Fruit fly (Drosophila melanogaster) whole organism, embryonic: ENCODE measurements around the gene Drsl1.
A peak's percentile ranks its signal among the peaks of the same experiment; 100 is the strongest.

ENCODE experiments used
- Adf1 ChIP-seq: fragments of 200-800 bp; sonication (Bioruptor generic); IDR thresholded peaks from 2 replicates; pipeline ENCODE4 v1.3.6; 2022; ENCODE audit warnings: missing biosample characterization, missing genetic modification characterization
- B-H2 ChIP-seq: fragments of 200-800 bp; sonication (Bioruptor generic); optimal IDR thresholded peaks from 2 replicates; lab custom pipeline; 2018; ENCODE audit warnings: missing biosample characterization, mild to moderate bottlenecking, missing genetic modification characterization
- Bdp1 ChIP-seq: fragments of 200-800 bp; sonication (Bioruptor generic); optimal IDR thresholded peaks from 3 replicates; lab custom pipeline; 2016; ENCODE audit warnings: missing biosample characterization, missing genetic modification characterization
- CG11504 ChIP-seq: fragments of 200-800 bp; sonication (Bioruptor generic); optimal IDR thresholded peaks from 3 replicates; lab custom pipeline; 2019; ENCODE audit warnings: missing biosample characterization, mild to moderate bottlenecking, missing genetic modification characterization, moderate library complexity
- CG11723 ChIP-seq: fragments of 200-800 bp; sonication (Bioruptor generic); optimal IDR thresholded peaks from 2 replicates; lab custom pipeline; 2017; ENCODE audit warnings: missing biosample characterization, mild to moderate bottlenecking, missing genetic modification characterization
- CG12071 ChIP-seq: fragments of 200-800 bp; sonication (Bioruptor generic); optimal IDR thresholded peaks from 3 replicates; lab custom pipeline; 2018; ENCODE audit warnings: missing biosample characterization, mild to moderate bottlenecking, missing genetic modification characterization
- CG12155 ChIP-seq: fragments of 200-800 bp; sonication (Bioruptor generic); optimal IDR thresholded peaks from 3 replicates; lab custom pipeline; 2016; ENCODE audit warnings: missing biosample characterization, missing genetic modification characterization
- CG13296 ChIP-seq: fragments of 200-800 bp; sonication (Bioruptor generic); optimal IDR thresholded peaks from 3 replicates; lab custom pipeline; 2018; ENCODE audit warnings: missing biosample characterization, mild to moderate bottlenecking, missing genetic modification characterization
- CG14710 ChIP-seq: fragments of 200-800 bp; sonication (Bioruptor generic); optimal IDR thresholded peaks from 3 replicates; lab custom pipeline; 2019; ENCODE audit warnings: missing biosample characterization, mild to moderate bottlenecking, missing genetic modification characterization, moderate library complexity
- CG15269 ChIP-seq: fragments of 200-800 bp; sonication (Bioruptor generic); optimal IDR thresholded peaks from 2 replicates; lab custom pipeline; 2018; ENCODE audit warnings: missing biosample characterization, mild to moderate bottlenecking, missing genetic modification characterization, moderate library complexity
- CG17829 ChIP-seq: fragments of 200-800 bp; optimal IDR thresholded peaks from 2 replicates; lab custom pipeline; 2019; ENCODE audit warnings: missing biosample characterization, mild to moderate bottlenecking, missing genetic modification characterization, moderate library complexity
- CG18764 ChIP-seq: fragments of 200-800 bp; sonication (Bioruptor generic); optimal IDR thresholded peaks from 3 replicates; lab custom pipeline; 2016; ENCODE audit warnings: missing biosample characterization, missing genetic modification characterization
- CG2129 ChIP-seq: fragments of 200-800 bp; sonication (Bioruptor generic); IDR thresholded peaks from 2 replicates; pipeline ENCODE4 v1.3.6; 2022; ENCODE audit warnings: missing biosample characterization, missing genetic modification characterization; ENCODE audit not compliant: partially characterized antibody
- CG34376 ChIP-seq: fragments of 200-800 bp; sonication (Bioruptor generic); optimal IDR thresholded peaks from 2 replicates; lab custom pipeline; 2018; ENCODE audit warnings: missing biosample characterization, mild to moderate bottlenecking, missing genetic modification characterization
- CG4730 ChIP-seq: fragments of 200-800 bp; sonication (Bioruptor generic); IDR thresholded peaks from 2 replicates; pipeline ENCODE4 v1.3.6; 2022; ENCODE audit warnings: missing biosample characterization, missing genetic modification characterization
- CG5953 ChIP-seq: fragments of 200-800 bp; sonication (Bioruptor generic); IDR thresholded peaks from 2 replicates; pipeline ENCODE4 v1.3.6; 2022; ENCODE audit warnings: missing biosample characterization, missing genetic modification characterization
- CG6683 ChIP-seq: fragments of 200-800 bp; sonication (Bioruptor generic); optimal IDR thresholded peaks from 2 replicates; lab custom pipeline; 2017; ENCODE audit warnings: missing biosample characterization, mild to moderate bottlenecking, missing genetic modification characterization, missing genetic modification reagents
- CG6765 ChIP-seq: fragments of 200-800 bp; sonication (Bioruptor generic); optimal IDR thresholded peaks from 3 replicates; lab custom pipeline; 2017; ENCODE audit warnings: missing biosample characterization, mild to moderate bottlenecking, missing genetic modification characterization
- CG6791 ChIP-seq: fragments of 200-800 bp; sonication (Bioruptor generic); IDR thresholded peaks from 3 replicates; pipeline ENCODE4 v1.3.6; 2022; ENCODE audit warnings: missing biosample characterization, missing genetic modification characterization; ENCODE audit not compliant: partially characterized antibody
- CG7963 ChIP-seq: fragments of 200-800 bp; sonication (Bioruptor generic); IDR thresholded peaks from 3 replicates; pipeline ENCODE4 v1.3.6; 2022; ENCODE audit warnings: missing biosample characterization, missing genetic modification characterization; ENCODE audit not compliant: partially characterized antibody
- CG9876 ChIP-seq: fragments of 200-800 bp; sonication (Bioruptor generic); optimal IDR thresholded peaks from 2 replicates; lab custom pipeline; 2016; ENCODE audit warnings: missing biosample characterization, missing genetic modification characterization
- D19A ChIP-seq: fragments of 200-800 bp; optimal IDR thresholded peaks from 3 replicates; lab custom pipeline; 2019; ENCODE audit warnings: missing biosample characterization, mild to moderate bottlenecking, missing genetic modification characterization, moderate library complexity
- Dek ChIP-seq: fragments of 200-800 bp; sonication (Bioruptor generic); optimal IDR thresholded peaks from 3 replicates; lab custom pipeline; 2019; ENCODE audit warnings: missing biosample characterization, mild to moderate bottlenecking, missing genetic modification characterization, moderate library complexity
- HmgD ChIP-seq: fragments of 200-800 bp; sonication (Bioruptor generic); optimal IDR thresholded peaks from 3 replicates; lab custom pipeline; 2016; ENCODE audit warnings: missing biosample characterization, missing genetic modification characterization
- Lim3 ChIP-seq: fragments of 200-800 bp; sonication (Bioruptor generic); IDR thresholded peaks from 2 replicates; pipeline ENCODE4 v1.3.6; 2022; ENCODE audit warnings: missing biosample characterization, missing genetic modification characterization
- Lpt ChIP-seq: fragments of >200 bp; optimal IDR thresholded peaks from 2 replicates; lab custom pipeline; 2018; ENCODE audit warnings: missing biosample characterization, missing genetic modification characterization
- Mes4 ChIP-seq: fragments of 200-800 bp; sonication (Bioruptor generic); optimal IDR thresholded peaks from 2 replicates; lab custom pipeline; 2016; ENCODE audit warnings: missing biosample characterization, missing genetic modification characterization
- Myb ChIP-seq: fragments of 200-800 bp; sonication (Bioruptor generic); optimal IDR thresholded peaks from 2 replicates; lab custom pipeline; 2016; ENCODE audit warnings: missing biosample characterization, missing genetic modification characterization
- NfI ChIP-seq: fragments of 200-800 bp; sonication (Bioruptor generic); optimal IDR thresholded peaks from 3 replicates; lab custom pipeline; 2018; ENCODE audit warnings: missing biosample characterization, mild to moderate bottlenecking, missing genetic modification characterization, moderate library complexity
- Sin3A ChIP-seq: fragments of >200 bp; optimal IDR thresholded peaks from 2 replicates; lab custom pipeline; 2018
- Sry-δ ChIP-seq: fragments of 200-800 bp; sonication (Bioruptor generic); optimal IDR thresholded peaks from 2 replicates; lab custom pipeline; 2016; ENCODE audit warnings: missing biosample characterization, missing genetic modification characterization
- Tbp ChIP-seq: fragments of >200 bp; optimal IDR thresholded peaks from 2 replicates; lab custom pipeline; 2018; ENCODE audit warnings: missing biosample characterization, missing genetic modification characterization
- Usf ChIP-seq: fragments of 200-800 bp; sonication (Bioruptor generic); optimal IDR thresholded peaks from 2 replicates; lab custom pipeline; 2017; ENCODE audit warnings: missing genotype, missing biosample characterization, missing genetic modification characterization
- Vsx1 ChIP-seq: fragments of 200-800 bp; sonication (Bioruptor generic); optimal IDR thresholded peaks from 2 replicates; lab custom pipeline; 2017; ENCODE audit warnings: missing biosample characterization, mild to moderate bottlenecking, missing genetic modification characterization, missing genetic modification reagents
- amos ChIP-seq: fragments of 200-800 bp; sonication (Bioruptor generic); IDR thresholded peaks from 2 replicates; pipeline ENCODE4 v1.3.6; 2022; ENCODE audit warnings: missing biosample characterization, missing genetic modification characterization; ENCODE audit not compliant: partially characterized antibody
- cato ChIP-seq: fragments of 200-800 bp; sonication (Bioruptor generic); optimal IDR thresholded peaks from 2 replicates; lab custom pipeline; 2016; ENCODE audit warnings: missing biosample characterization, missing genetic modification characterization, borderline replicate concordance
- crc ChIP-seq: fragments of 200-800 bp; sonication (Bioruptor generic); optimal IDR thresholded peaks from 2 replicates; lab custom pipeline; 2016; ENCODE audit warnings: missing biosample characterization, missing genetic modification characterization
- gcm ChIP-seq: fragments of 200-800 bp; sonication (Bioruptor generic); optimal IDR thresholded peaks from 2 replicates; lab custom pipeline; 2019; ENCODE audit warnings: missing biosample characterization, mild to moderate bottlenecking, missing genetic modification characterization, moderate library complexity
- gt ChIP-seq: fragments of 200-800 bp; sonication (Bioruptor generic); IDR thresholded peaks from 2 replicates; pipeline ENCODE4 v1.3.6; 2022; ENCODE audit warnings: missing biosample characterization, missing genetic modification characterization
- ham ChIP-seq: fragments of 200-800 bp; sonication (Bioruptor generic); IDR thresholded peaks from 2 replicates; pipeline ENCODE4 v1.3.6; 2022; ENCODE audit warnings: missing biosample characterization, missing genetic modification characterization
- insv ChIP-seq, 2 experiments: fragments of 200-800 bp; sonication (Bioruptor generic); optimal IDR thresholded peaks; 3 replicates each; lab custom pipeline; 2016 to 2018; ENCODE audit warnings: missing biosample characterization in 2 of 2, missing genetic modification characterization in 2 of 2
- rib ChIP-seq: fragments of 200-800 bp; sonication (Bioruptor generic); IDR thresholded peaks from 2 replicates; pipeline ENCODE4 v1.3.6; 2022; ENCODE audit warnings: missing biosample characterization, missing genetic modification characterization
- salm ChIP-seq: fragments of 200-800 bp; sonication (Bioruptor generic); optimal IDR thresholded peaks from 2 replicates; lab custom pipeline; 2018; ENCODE audit warnings: missing biosample characterization, mild to moderate bottlenecking, missing genetic modification characterization
- schlank ChIP-seq: fragments of 200-800 bp; sonication (Bioruptor generic); optimal IDR thresholded peaks from 2 replicates; lab custom pipeline; 2018; ENCODE audit warnings: missing biosample characterization, mild to moderate bottlenecking, missing genetic modification characterization
- seq ChIP-seq: fragments of 200-800 bp; sonication (Bioruptor generic); IDR thresholded peaks from 2 replicates; pipeline ENCODE4 v1.3.6; 2022; ENCODE audit warnings: missing biosample characterization, missing genetic modification characterization
- slbo ChIP-seq: fragments of 200-800 bp; sonication (Bioruptor generic); IDR thresholded peaks from 2 replicates; pipeline ENCODE4 v1.3.6; 2022; ENCODE audit warnings: missing biosample characterization, missing genetic modification characterization
- so ChIP-seq: fragments of 200-800 bp; sonication (Bioruptor generic); IDR thresholded peaks from 3 replicates; pipeline ENCODE4 v1.3.6; 2022; ENCODE audit warnings: missing biosample characterization, missing genetic modification characterization
- sob ChIP-seq: fragments of 200-800 bp; sonication (Bioruptor generic); IDR thresholded peaks from 2 replicates; pipeline ENCODE4 v1.3.6; 2022; ENCODE audit warnings: missing biosample characterization, missing genetic modification characterization
- tio ChIP-seq: fragments of 200-800 bp; sonication (Bioruptor generic); optimal IDR thresholded peaks from 2 replicates; lab custom pipeline; 2017; ENCODE audit warnings: missing biosample characterization, missing genetic modification characterization, inconsistent platforms
- unc-4 ChIP-seq: fragments of 200-800 bp; sonication (Bioruptor generic); IDR thresholded peaks from 2 replicates; pipeline ENCODE4 v1.3.6; 2022; ENCODE audit warnings: missing biosample characterization, missing genetic modification characterization; ENCODE audit not compliant: partially characterized antibody
- zen2 ChIP-seq: fragments of 200-800 bp; sonication (Bioruptor generic); IDR thresholded peaks from 3 replicates; pipeline ENCODE4 v1.3.6; 2022; ENCODE audit warnings: missing biosample characterization, missing genetic modification characterization; ENCODE audit not compliant: partially characterized antibody

Gene Drsl1

dm6 chr3L:3319223-3319643 is 16.4 kb downstream of the Drsl1 start, which contains the start of the genes PIG-C, CG12016 and Dpm2 (continued):
- peak; percentile 1 for TF ChIP-seq Tbp
- TF ChIP-seq CG2129 (GFP tag; lab: Robert Waterston, UW) = peak; percentile 95
- peak; percentile 77 for TF ChIP-seq Sin3A (lab: Kevin White, UChicago)
- TF ChIP-seq Myb (GFP tag; lab: Kevin White, UChicago) = peak; percentile 63
- TF ChIP-seq Vsx1 (GFP tag; lab: Kevin White, UChicago) = no peak
- peak; percentile 17 for TF ChIP-seq schlank (tag; lab: Kevin White, UChicago)
- peak; percentile 49 for TF ChIP-seq Dek (tag; lab: Kevin White, UChicago)
- peak; percentile 50 for TF ChIP-seq Bdp1 (GFP tag; lab: Kevin White, UChicago)
- peak; percentile 73 for TF ChIP-seq sob (GFP tag; lab: Robert Waterston, UW)
- no peak for TF ChIP-seq CG12071 (GFP tag; lab: Kevin White, UChicago)
- peak; percentile 56 for TF ChIP-seq Usf (GFP tag; lab: Kevin White, UChicago)
- peak; percentile 50 for TF ChIP-seq gcm (GFP tag; lab: Kevin White, UChicago)
- no peak for TF ChIP-seq CG6765 (GFP tag; lab: Kevin White, UChicago)
- no peak for TF ChIP-seq Lim3
- peak; percentile 98 for TF ChIP-seq amos (GFP tag; lab: Robert Waterston, UW)
- TF ChIP-seq NfI (GFP tag; lab: Kevin White, UChicago) = peak; percentile 72
- TF ChIP-seq CG13296 (GFP tag; lab: Kevin White, UChicago) = peak; percentile 47
- TF ChIP-seq HmgD (GFP tag; lab: Kevin White, UChicago) = peak; percentile 74
- TF ChIP-seq rib = no peak
- TF ChIP-seq Mes4 = peak; percentile 41
- TF ChIP-seq CG15269 (tag; lab: Kevin White, UChicago) = peak; percentile 55
- no peak for TF ChIP-seq ham (GFP tag; lab: Robert Waterston, UW)
- TF ChIP-seq CG9876 (GFP tag; lab: Kevin White, UChicago) = peak; percentile 30
- TF ChIP-seq Adf1 (GFP tag; lab: Robert Waterston, UW) = 0 out of 2 replicates have a peak, but pooled peaks have one; percentile 14
- no peak for TF ChIP-seq CG6683 (GFP tag; lab: Kevin White, UChicago)
- TF ChIP-seq so (GFP tag; lab: Robert Waterston, UW) = no peak
- no peak for TF ChIP-seq CG11723 (GFP tag; lab: Kevin White, UChicago)
- TF ChIP-seq CG34376 (GFP tag; lab: Kevin White, UChicago) = peak; percentile 53
- TF ChIP-seq CG4730 (GFP tag; lab: Robert Waterston, UW) = peak; percentile 49; the same call in 1 of the 2 replicates
- TF ChIP-seq D19A (tag; lab: Kevin White, UChicago) = peak; percentile 18
- TF ChIP-seq salm (tag; lab: Kevin White, UChicago) = peak; percentile 2
- TF ChIP-seq gt (GFP tag; lab: Robert Waterston, UW) = no peak
- TF ChIP-seq slbo (GFP tag; lab: Robert Waterston, UW) = peak; percentile 81
- peak; percentile 72 for TF ChIP-seq CG12155
- peak; percentile 36 for TF ChIP-seq CG18764
- peak; percentile 98 for TF ChIP-seq unc-4 (GFP tag; lab: Robert Waterston, UW)
- peak; percentile 88 for TF ChIP-seq CG14710
- TF ChIP-seq Lpt (GFP tag; lab: Kevin White, UChicago) = no peak
- no peak for TF ChIP-seq seq (GFP tag; lab: Robert Waterston, UW)
- no peak for TF ChIP-seq tio (GFP tag; lab: Kevin White, UChicago)
- peak; percentile 93 for TF ChIP-seq CG7963
- TF ChIP-seq CG6791 (GFP tag; lab: Robert Waterston, UW) = peak; percentile 95
- TF ChIP-seq CG11504 (tag; lab: Kevin White, UChicago) = no peak
- peak; percentile 78 for TF ChIP-seq B-H2 (GFP tag; lab: Kevin White, UChicago)
- TF ChIP-seq insv (GFP tag; optimal IDR thresholded peaks at IDR 0.05; lab: Kevin White, UChicago) = peak in 1 of 2 experiments; percentile 55
- peak; percentile 92 for TF ChIP-seq zen2 (GFP tag; lab: Robert Waterston, UW)
- TF ChIP-seq cato (GFP tag; lab: Kevin White, UChicago) = peak; percentile 67
- peak; percentile 99 for TF ChIP-seq Sry-δ
- no peak for TF ChIP-seq CG5953 (GFP tag; lab: Robert Waterston, UW)
- peak; percentile 73 for TF ChIP-seq CG17829
- TF ChIP-seq crc (GFP tag; lab: Kevin White, UChicago) = no peak
